Fruit fly (Drosophila melanogaster): Measurements from ENCODE around the gene elm.

DNA sequence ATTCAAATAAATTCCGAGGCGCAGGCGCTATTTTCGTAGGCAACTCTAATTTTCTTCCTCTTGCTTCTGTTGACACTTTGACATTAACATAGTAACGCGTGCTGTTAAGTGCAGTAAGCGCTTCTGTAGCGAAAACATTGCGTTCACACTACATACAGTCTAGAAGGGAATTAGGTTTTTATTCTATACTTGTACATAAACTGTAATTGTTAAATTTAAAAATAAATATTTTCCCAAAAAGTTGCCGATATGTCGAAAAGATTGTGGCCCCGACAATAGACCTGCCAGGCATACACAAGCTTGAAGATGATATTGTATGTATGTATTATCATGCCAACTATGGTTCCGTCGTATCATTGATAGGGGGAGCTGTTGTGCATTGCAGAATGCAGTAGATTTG, 48.2 kb downstream of the elm start, which contains the start of gene asl:
- TF ChIP-seq kay (GFP tag; ENCODE audit: borderline replicate concordance) (no peak), CG12768 (GFP tag; optimal IDR thresholded peaks at IDR 0.05) (peak; percentile 11), Crg-1 (GFP tag; optimal IDR thresholded peaks at IDR 0.05) (no peak), CG14711 (tag; optimal IDR thresholded peaks at IDR 0.05) (peak; percentile 99)

All from whole organism, adult.